1 fruit fly cellular context compared by ENCODE assay signal in the genomic region with DNA sequence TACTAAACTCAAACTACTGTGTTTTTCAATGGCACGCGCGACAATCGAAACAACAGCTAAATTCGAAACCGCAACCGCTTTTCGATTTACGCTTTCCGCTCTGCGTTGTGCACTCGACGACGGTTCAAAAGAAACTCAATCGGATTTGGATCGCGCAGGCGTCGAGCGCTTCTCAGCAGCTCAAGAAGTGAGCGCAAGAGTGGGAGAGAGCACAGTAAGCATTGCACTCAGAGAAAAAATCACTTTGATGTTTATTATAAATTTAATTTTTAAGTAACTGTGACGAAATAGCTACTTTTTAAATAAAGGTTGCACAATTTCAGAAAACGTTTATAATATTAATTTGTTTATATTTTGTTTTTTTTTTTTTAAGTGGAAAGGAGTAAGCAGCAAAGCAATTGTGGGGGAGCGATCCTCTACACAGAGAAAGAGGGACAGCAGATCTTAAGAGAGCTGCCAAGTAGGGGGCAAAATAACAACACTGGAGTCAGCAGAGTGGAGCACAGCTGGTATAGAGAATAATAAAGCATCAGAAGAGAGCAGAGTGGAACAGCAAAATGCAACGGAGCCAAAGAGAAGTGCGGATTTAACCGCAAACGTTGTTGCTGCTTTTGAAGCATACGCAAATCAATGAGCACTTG.
A peak's percentile ranks its signal among the peaks of the same experiment; 100 is the strongest.
TF ChIP-seq lines count a peak whose summit lies in the region.

No protein-coding gene starts in this region.

TF ChIP-seq in whole organism, embryonic, 481 proteins besides CTCF, POLR2A, EP300 and RAD21 (continued from another document and continues in another):
- TF ChIP-seq nom (GFP tag; optimal IDR thresholded peaks at IDR 0.05; lab: Kevin White, UChicago) = peak; percentile 97
- TF ChIP-seq CG8924 (tag; optimal IDR thresholded peaks at IDR 0.05; lab: Kevin White, UChicago) = peak; percentile 96
- TF ChIP-seq CG12659 (GFP tag; optimal IDR thresholded peaks at IDR 0.05; lab: Kevin White, UChicago) = peak; percentile 97
- TF ChIP-seq CG10462 (GFP tag; optimal IDR thresholded peaks at IDR 0.05; lab: Kevin White, UChicago) = peak; percentile 96
- TF ChIP-seq br (optimal IDR thresholded peaks at IDR 0.05; lab: Kevin White, UChicago) = no peak
- peak; percentile 97 for TF ChIP-seq CG3847 (GFP tag; IDR thresholded peaks at IDR 0.05; lab: Robert Waterston, UW)
- TF ChIP-seq sd (tag; optimal IDR thresholded peaks at IDR 0.05; lab: Kevin White, UChicago) = peak; percentile 87
- TF ChIP-seq CG9215 (GFP tag; IDR thresholded peaks at IDR 0.05; lab: Robert Waterston, UW) = peak; percentile 93
- peak; percentile 99 for TF ChIP-seq CG12391 (tag; optimal IDR thresholded peaks at IDR 0.05; lab: Kevin White, UChicago)
- TF ChIP-seq CG31365 (tag; optimal IDR thresholded peaks at IDR 0.05; lab: Kevin White, UChicago) = peak; percentile 73
- TF ChIP-seq Usf (GFP tag; optimal IDR thresholded peaks at IDR 0.05; lab: Kevin White, UChicago) = peak; percentile 88
- peak; percentile 99 for TF ChIP-seq otp (GFP tag; IDR thresholded peaks at IDR 0.05; lab: Robert Waterston, UW)
- peak; percentile 93 for TF ChIP-seq CG7357 (GFP tag; IDR thresholded peaks at IDR 0.05; lab: Robert Waterston, UW)
- peak; percentile 80 for TF ChIP-seq CG8944 (GFP tag; optimal IDR thresholded peaks at IDR 0.05; lab: Kevin White, UChicago)
- peak; percentile 98 for TF ChIP-seq zf30C (GFP tag; optimal IDR thresholded peaks at IDR 0.05; lab: Kevin White, UChicago)
- TF ChIP-seq CG2120 (GFP tag; optimal IDR thresholded peaks at IDR 0.05; lab: Kevin White, UChicago) = peak; percentile 93
- no peak for TF ChIP-seq ab (GFP tag; optimal IDR thresholded peaks at IDR 0.05; lab: Kevin White, UChicago)
- TF ChIP-seq sim (GFP tag; IDR thresholded peaks at IDR 0.05; lab: Robert Waterston, UW) = peak; percentile 99
- TF ChIP-seq CG16813 (GFP tag; IDR thresholded peaks at IDR 0.05; lab: Robert Waterston, UW; ENCODE audit: partially characterized antibody) = no peak
- peak; percentile 93 for TF ChIP-seq Abd-B (GFP tag; optimal IDR thresholded peaks at IDR 0.05; lab: Kevin White, UChicago)
- TF ChIP-seq rib (GFP tag; IDR thresholded peaks at IDR 0.05; lab: Robert Waterston, UW) = peak; percentile 97
- peak in 1 of 3 experiments; percentile 97 for TF ChIP-seq lola (GFP tag; optimal IDR thresholded peaks at IDR 0.05; lab: Kevin White, UChicago)
- TF ChIP-seq CG7745 (tag; optimal IDR thresholded peaks at IDR 0.05; lab: Kevin White, UChicago) = peak; percentile 94
- TF ChIP-seq CG33557 (GFP tag; optimal IDR thresholded peaks at IDR 0.05; lab: Kevin White, UChicago) = peak; percentile 98
- peak; percentile 98 for TF ChIP-seq PHDP (tag; optimal IDR thresholded peaks at IDR 0.05; lab: Kevin White, UChicago)
- TF ChIP-seq CG7987 (GFP tag; optimal IDR thresholded peaks at IDR 0.05; lab: Kevin White, UChicago) = peak; percentile 93
- no peak for TF ChIP-seq sna (GFP tag; IDR thresholded peaks at IDR 0.05; lab: Robert Waterston, UW; ENCODE audit: partially characterized antibody)
- peak; percentile 91 for TF ChIP-seq HLHmδ (GFP tag; optimal IDR thresholded peaks at IDR 0.05; lab: Kevin White, UChicago)
- peak; percentile 84 for TF ChIP-seq crol (GFP tag; IDR thresholded peaks at IDR 0.05; lab: Robert Waterston, UW)
- peak in 1 of 2 experiments; percentile 97 for TF ChIP-seq eve (GFP tag; optimal IDR thresholded peaks at IDR 0.05; lab: Kevin White, UChicago)
- TF ChIP-seq Dip2 (GFP tag; IDR thresholded peaks at IDR 0.05; lab: Robert Waterston, UW) = no peak; the same call in 1 of the 2 replicates
- peak; percentile 97 for TF ChIP-seq gsb (GFP tag; IDR thresholded peaks at IDR 0.05; lab: Robert Waterston, UW)
- TF ChIP-seq unpg (GFP tag; optimal IDR thresholded peaks at IDR 0.05; lab: Kevin White, UChicago) = peak; percentile 99
- 0 out of 2 replicates have a peak, but pooled peaks have one; percentile 29 for TF ChIP-seq Poxn (GFP tag; IDR thresholded peaks at IDR 0.05; lab: Robert Waterston, UW)
- peak; percentile 98 for TF ChIP-seq Ada2b (GFP tag; IDR thresholded peaks at IDR 0.05; lab: Robert Waterston, UW)
- TF ChIP-seq CG4820 (GFP tag; optimal IDR thresholded peaks at IDR 0.05; lab: Kevin White, UChicago) = peak; percentile 98
- TF ChIP-seq Neu2 (GFP tag; optimal IDR thresholded peaks at IDR 0.05; lab: Kevin White, UChicago; ENCODE audit: borderline replicate concordance) = peak; percentile 72
- TF ChIP-seq CG42726 (GFP tag; IDR thresholded peaks at IDR 0.05; lab: Robert Waterston, UW; ENCODE audit: partially characterized antibody) = 0 out of 2 replicates have a peak, but pooled peaks have one; percentile 16
- TF ChIP-seq CG9932 (GFP tag; IDR thresholded peaks at IDR 0.05; lab: Robert Waterston, UW) = peak; percentile 93
- peak; percentile 98 for TF ChIP-seq CG3726 (GFP tag; IDR thresholded peaks at IDR 0.05; lab: Robert Waterston, UW)
- peak; percentile 99 for TF ChIP-seq CG2199 (GFP tag; IDR thresholded peaks at IDR 0.05; lab: Robert Waterston, UW)
- peak; percentile 93 for TF ChIP-seq CG17612 (GFP tag; IDR thresholded peaks at IDR 0.05; lab: Robert Waterston, UW)
- TF ChIP-seq sima (GFP tag; optimal IDR thresholded peaks at IDR 0.05; lab: Kevin White, UChicago) = peak; percentile 82
- peak; percentile 80 for TF ChIP-seq HLH54F (GFP tag; optimal IDR thresholded peaks at IDR 0.05; lab: Kevin White, UChicago)
- peak; percentile 67 for TF ChIP-seq CG10543 (GFP tag; optimal IDR thresholded peaks at IDR 0.05; lab: Kevin White, UChicago)
- peak; percentile 81 for TF ChIP-seq Atf-2 (GFP tag; optimal IDR thresholded peaks at IDR 0.05; lab: Kevin White, UChicago)
- TF ChIP-seq CG2129 (GFP tag; IDR thresholded peaks at IDR 0.05; lab: Robert Waterston, UW; ENCODE audit: partially characterized antibody) = no peak
- peak in 1 of 2 experiments; percentile 86 for TF ChIP-seq Hr78 (GFP tag; optimal IDR thresholded peaks at IDR 0.05; lab: Kevin White, UChicago)
- peak; percentile 2 for TF ChIP-seq HmgD (GFP tag; optimal IDR thresholded peaks at IDR 0.05; lab: Kevin White, UChicago)
- TF ChIP-seq mirr (GFP tag; optimal IDR thresholded peaks at IDR 0.05; lab: Kevin White, UChicago) = peak; percentile 45
- peak; percentile 98 for TF ChIP-seq Atf6 (GFP tag; IDR thresholded peaks at IDR 0.05; lab: Robert Waterston, UW)
- TF ChIP-seq CG10431 (GFP tag; optimal IDR thresholded peaks at IDR 0.05; lab: Kevin White, UChicago) = peak; percentile 95
- TF ChIP-seq Ptx1 (GFP tag; IDR thresholded peaks at IDR 0.05; lab: Robert Waterston, UW) = peak; percentile 99
- peak; percentile 98 for TF ChIP-seq H15 (GFP tag; IDR thresholded peaks at IDR 0.05; lab: Robert Waterston, UW)
- peak; percentile 86 for TF ChIP-seq Fer2 (tag; optimal IDR thresholded peaks at IDR 0.05; lab: Kevin White, UChicago)
- TF ChIP-seq CG9609 (GFP tag; optimal IDR thresholded peaks at IDR 0.05; lab: Kevin White, UChicago) = peak; percentile 72
- peak; percentile 96 for TF ChIP-seq Meics (GFP tag; optimal IDR thresholded peaks at IDR 0.05; lab: Kevin White, UChicago)
- peak; percentile 96 for TF ChIP-seq CrebB (tag; optimal IDR thresholded peaks at IDR 0.05; lab: Kevin White, UChicago)
- TF ChIP-seq CG3065 (GFP tag; optimal IDR thresholded peaks at IDR 0.05; lab: Kevin White, UChicago) = peak; percentile 95
- TF ChIP-seq aop (GFP tag; IDR thresholded peaks at IDR 0.05; lab: Robert Waterston, UW) = peak; percentile 94
- TF ChIP-seq B-H1 (GFP tag; IDR thresholded peaks at IDR 0.05; lab: Robert Waterston, UW) = peak; percentile 97
- no peak; the same call in 1 of the 2 replicates for TF ChIP-seq Gsc (GFP tag; IDR thresholded peaks at IDR 0.05; lab: Robert Waterston, UW)
- peak; percentile 93 for TF ChIP-seq fd64A (GFP tag; optimal IDR thresholded peaks at IDR 0.05; lab: Kevin White, UChicago)
- TF ChIP-seq Lpt (GFP tag; optimal IDR thresholded peaks at IDR 0.05; lab: Kevin White, UChicago) = no peak
- TF ChIP-seq CG6683 (GFP tag; optimal IDR thresholded peaks at IDR 0.05; lab: Kevin White, UChicago) = peak; percentile 94
- TF ChIP-seq dan (GFP tag; IDR thresholded peaks at IDR 0.05; lab: Robert Waterston, UW) = no peak; the same call in 1 of the 2 replicates
- no peak for TF ChIP-seq HLH4C (GFP tag; IDR thresholded peaks at IDR 0.05; lab: Robert Waterston, UW; ENCODE audit: partially characterized antibody)
- peak; percentile 98 for TF ChIP-seq seq (GFP tag; IDR thresholded peaks at IDR 0.05; lab: Robert Waterston, UW)
- TF ChIP-seq CG15601 (tag; optimal IDR thresholded peaks at IDR 0.05; lab: Kevin White, UChicago) = peak; percentile 98
- peak; percentile 89 for TF ChIP-seq Nf-YB (GFP tag; optimal IDR thresholded peaks at IDR 0.05; lab: Kevin White, UChicago)
- peak; percentile 98 for TF ChIP-seq H2.0 (GFP tag; IDR thresholded peaks at IDR 0.05; lab: Robert Waterston, UW)
- TF ChIP-seq CG12769 (tag; optimal IDR thresholded peaks at IDR 0.05; lab: Kevin White, UChicago) = peak; percentile 87
- peak; percentile 93 for TF ChIP-seq Bteb2 (GFP tag; optimal IDR thresholded peaks at IDR 0.05; lab: Kevin White, UChicago)
- TF ChIP-seq dpn (GFP tag; optimal IDR thresholded peaks at IDR 0.05; lab: Kevin White, UChicago) = peak; percentile 93 to 97
- no peak for TF ChIP-seq Scr (GFP tag; IDR thresholded peaks at IDR 0.05; lab: Robert Waterston, UW; ENCODE audit: partially characterized antibody)
- peak; percentile 61 for TF ChIP-seq pb (GFP tag; optimal IDR thresholded peaks at IDR 0.05; lab: Kevin White, UChicago)
- TF ChIP-seq CG6689 (GFP tag; IDR thresholded peaks at IDR 0.05; lab: Robert Waterston, UW) = peak; percentile 99
- TF ChIP-seq ato (GFP tag; IDR thresholded peaks at IDR 0.05; lab: Robert Waterston, UW; ENCODE audit: partially characterized antibody) = no peak; the same call in 1 of the 2 replicates
- TF ChIP-seq nerfin-2 (GFP tag; IDR thresholded peaks at IDR 0.05; lab: Robert Waterston, UW; ENCODE audit: partially characterized antibody) = no peak
- TF ChIP-seq kay (GFP tag; optimal IDR thresholded peaks at IDR 0.05; lab: Kevin White, UChicago) = peak; percentile 97
- TF ChIP-seq ci (GFP tag; IDR thresholded peaks at IDR 0.05; lab: Robert Waterston, UW) = peak; percentile 99
- peak; percentile 98 for TF ChIP-seq CG4404 (GFP tag; IDR thresholded peaks at IDR 0.05; lab: Robert Waterston, UW)
- peak; percentile 96 for TF ChIP-seq ems (GFP tag; optimal IDR thresholded peaks at IDR 0.05; lab: Kevin White, UChicago)
- TF ChIP-seq CG2116 (GFP tag; optimal IDR thresholded peaks at IDR 0.05; lab: Kevin White, UChicago) = peak; percentile 89
- peak; percentile 85 for TF ChIP-seq CG12236 (GFP tag; optimal IDR thresholded peaks at IDR 0.05; lab: Kevin White, UChicago)
- TF ChIP-seq gro (GFP tag; optimal IDR thresholded peaks at IDR 0.05; lab: Kevin White, UChicago) = peak; percentile 79
- peak; percentile 85 for TF ChIP-seq CG10321 (GFP tag; IDR thresholded peaks at IDR 0.05; lab: Robert Waterston, UW)
- TF ChIP-seq CG13624 (GFP tag; optimal IDR thresholded peaks at IDR 0.05; lab: Kevin White, UChicago) = peak; percentile 87
- 0 out of 4 replicates have a peak, but pooled peaks have one; percentile 51 for TF ChIP-seq chinmo (GFP tag; IDR thresholded peaks at IDR 0.05; lab: Robert Waterston, UW; ENCODE audit: partially characterized antibody)
- peak; percentile 95 for TF ChIP-seq kah (GFP tag; optimal IDR thresholded peaks at IDR 0.05; lab: Kevin White, UChicago)
- peak; percentile 78 for TF ChIP-seq CG1603 (tag; optimal IDR thresholded peaks at IDR 0.05; lab: Kevin White, UChicago)
- TF ChIP-seq CG6791 (GFP tag; IDR thresholded peaks at IDR 0.05; lab: Robert Waterston, UW; ENCODE audit: partially characterized antibody) = peak; percentile 68; the same call in 2 of the 3 replicates
- TF ChIP-seq CG2889 (GFP tag; IDR thresholded peaks at IDR 0.05; lab: Robert Waterston, UW) = peak; percentile 98
- peak; percentile 97 for TF ChIP-seq CG18476 (GFP tag; optimal IDR thresholded peaks at IDR 0.05; lab: Kevin White, UChicago)
- TF ChIP-seq CG11560 (tag; IDR thresholded peaks at IDR 0.05; lab: Robert Waterston, UW) = peak; percentile 89
- TF ChIP-seq BEAF-32 (GFP tag; optimal IDR thresholded peaks at IDR 0.05; lab: Kevin White, UChicago) = peak; percentile 0
- peak; percentile 98 for TF ChIP-seq Chrac-16 (GFP tag; optimal IDR thresholded peaks at IDR 0.05; lab: Kevin White, UChicago)
- TF ChIP-seq CG12104 (GFP tag; optimal IDR thresholded peaks at IDR 0.05; lab: Kevin White, UChicago) = peak; percentile 98
- TF ChIP-seq Mad (GFP tag; optimal IDR thresholded peaks at IDR 0.05; lab: Kevin White, UChicago) = peak; percentile 96
- peak; percentile 98 for TF ChIP-seq Max (GFP tag; optimal IDR thresholded peaks at IDR 0.05; lab: Kevin White, UChicago)
- TF ChIP-seq MTF-1 (GFP tag; optimal IDR thresholded peaks at IDR 0.05; lab: Kevin White, UChicago; ENCODE audit: borderline replicate concordance) = peak; percentile 95
- peak; percentile 94 for TF ChIP-seq CG15011 (GFP tag; optimal IDR thresholded peaks at IDR 0.05; lab: Kevin White, UChicago)
- peak; percentile 94 for TF ChIP-seq trem (tag; optimal IDR thresholded peaks at IDR 0.05; lab: Kevin White, UChicago)
- TF ChIP-seq toy (GFP tag; IDR thresholded peaks at IDR 0.05; lab: Robert Waterston, UW) = peak; percentile 94
- TF ChIP-seq Ssrp (tag; optimal IDR thresholded peaks at IDR 0.05; lab: Kevin White, UChicago) = peak; percentile 98
- TF ChIP-seq MESR4 (GFP tag; optimal IDR thresholded peaks at IDR 0.05; lab: Kevin White, UChicago) = peak; percentile 57
- TF ChIP-seq Elba2 (GFP tag; optimal IDR thresholded peaks at IDR 0.05; lab: Kevin White, UChicago) = peak; percentile 90
- peak; percentile 98 for TF ChIP-seq Blimp-1 (GFP tag; optimal IDR thresholded peaks at IDR 0.05; lab: Kevin White, UChicago)
- peak; percentile 99 for TF ChIP-seq ap (GFP tag; IDR thresholded peaks at IDR 0.05; lab: Robert Waterston, UW)
- TF ChIP-seq Oaz (GFP tag; IDR thresholded peaks at IDR 0.05; lab: Robert Waterston, UW) = peak; percentile 97
- peak; percentile 97 for TF ChIP-seq CG11093 (GFP tag; IDR thresholded peaks at IDR 0.05; lab: Robert Waterston, UW)
- TF ChIP-seq her (GFP tag; optimal IDR thresholded peaks at IDR 0.05; lab: Kevin White, UChicago) = peak; percentile 34
- peak; percentile 99 for TF ChIP-seq tin (GFP tag; optimal IDR thresholded peaks at IDR 0.05; lab: Kevin White, UChicago)
- TF ChIP-seq CG17385 (GFP tag; optimal IDR thresholded peaks at IDR 0.05; lab: Kevin White, UChicago) = peak; percentile 96
- TF ChIP-seq peb (GFP tag; IDR thresholded peaks at IDR 0.05; lab: Robert Waterston, UW) = peak; percentile 98
- 0 out of 3 replicates have a peak, but pooled peaks have one; percentile 44 for TF ChIP-seq Opbp (GFP tag; IDR thresholded peaks at IDR 0.05; lab: Robert Waterston, UW; ENCODE audit: partially characterized antibody)
- peak; percentile 98 for TF ChIP-seq CG6813 (GFP tag; optimal IDR thresholded peaks at IDR 0.05; lab: Kevin White, UChicago)
- TF ChIP-seq CG32532 (GFP tag; IDR thresholded peaks at IDR 0.05; lab: Robert Waterston, UW) = peak; percentile 97
- peak; percentile 99 for TF ChIP-seq CG17359 (tag; optimal IDR thresholded peaks at IDR 0.05; lab: Kevin White, UChicago)
